Worm (Caenorhabditis elegans) whole organism, late embryonic: ENCODE results near the gene Y55F3AM.9.

Source experiments
- Y22D7AL.16 ChIP-seq: sonication (generic microtip); optimal IDR thresholded peaks from 2 replicates; lab custom pipeline; 2016; ENCODE audit warnings: missing genetic modification characterization, missing compliant biosample characterization
- ceh-45 ChIP-seq: fragments of 200-800 bp; sonication (Bioruptor generic); IDR thresholded peaks from 2 replicates; pipeline ENCODE4 v1.3.6; 2022; ENCODE audit warnings: missing genetic modification reagents, missing genetic modification characterization, missing compliant biosample characterization
- ets-4 ChIP-seq: sonication (generic microtip); optimal IDR thresholded peaks from 2 replicates; lab custom pipeline; 2016; ENCODE audit warnings: missing genetic modification characterization, missing compliant biosample characterization
- hlh-15 ChIP-seq: sonication (generic microtip); optimal IDR thresholded peaks from 2 replicates; lab custom pipeline; 2016; ENCODE audit warnings: missing genetic modification characterization, missing compliant biosample characterization
- nhr-232 ChIP-seq: sonication (generic microtip); optimal IDR thresholded peaks from 2 replicates; lab custom pipeline; 2016; ENCODE audit warnings: missing genetic modification characterization, missing compliant biosample characterization
- npax-4 ChIP-seq: sonication (generic microtip); optimal IDR thresholded peaks from 2 replicates; lab custom pipeline; 2016; ENCODE audit warnings: missing genetic modification characterization, missing compliant biosample characterization
- odd-2 ChIP-seq: sonication (generic microtip); optimal IDR thresholded peaks from 2 replicates; lab custom pipeline; 2017; ENCODE audit warnings: antibody characterized with exemption, mild to moderate bottlenecking, missing genetic modification characterization, missing compliant biosample characterization
- pros-1 ChIP-seq: fragments of 150-350 bp; optimal IDR thresholded peaks from 2 replicates; lab custom pipeline; 2014; ENCODE audit warnings: missing biosample characterization, missing genetic modification reagents, missing genetic modification characterization

DNA sequence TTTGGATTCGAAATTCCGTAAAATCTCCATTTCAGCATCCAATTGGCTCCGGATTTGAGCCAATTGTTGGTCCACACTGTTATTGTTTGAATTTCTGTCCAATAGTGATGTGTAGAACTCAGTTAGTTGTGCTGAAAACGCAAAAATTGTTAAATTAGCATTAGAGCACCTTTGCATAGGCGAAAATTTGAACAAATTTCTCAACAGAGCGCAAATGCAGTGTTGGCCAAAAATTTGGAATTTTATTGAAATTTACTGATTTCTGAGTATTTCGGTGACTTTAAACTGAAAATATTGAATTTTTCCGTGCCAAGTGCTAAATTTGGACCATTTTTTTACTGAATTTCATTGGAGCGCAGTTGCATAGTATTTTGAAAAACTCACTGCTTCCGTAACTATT lies 31.0 kb upstream of the Y55F3AM.9 start:
- TF ChIP-seq ceh-45 (GFP tag; lab: Robert Waterston, UW) (no peak), npax-4 (tag; lab: Kevin White, UChicago) (no peak), hlh-15 (tag; lab: Kevin White, UChicago) (no peak), nhr-232 (tag; lab: Kevin White, UChicago) (no peak), pros-1 (tag; lab: Kevin White, UChicago) (no peak), odd-2 (no peak), ets-4 (tag; lab: Kevin White, UChicago) (no peak), Y22D7AL.16 (tag; lab: Kevin White, UChicago) (no peak)
